Worm (Caenorhabditis elegans) whole organism, early embryonic: Measurements from ENCODE around the gene acl-4.
"Not testable (repeated sequence)": the region's sequence is repeated elsewhere in the genome, so short reads cannot be mapped to it uniquely, and the experiment has no call there.

Experiments used
- B0310.2 ChIP-seq: sonication (generic microtip); optimal IDR thresholded peaks from 2 replicates; lab custom pipeline; 2016; ENCODE audit warnings: mild to moderate bottlenecking, missing genetic modification characterization, missing compliant biosample characterization
- aly-1 ChIP-seq: sonication (generic microtip); optimal IDR thresholded peaks from 2 replicates; lab custom pipeline; 2016; ENCODE audit warnings: missing genetic modification characterization, missing compliant biosample characterization
- ama-1 ChIP-seq: fragments of 150-350 bp; optimal IDR thresholded peaks from 2 replicates; lab custom pipeline; 2014
- ceh-13 ChIP-seq: fragments of 200-800 bp; sonication (Bioruptor generic); optimal IDR thresholded peaks from 2 replicates; lab custom pipeline; 2018; ENCODE audit warnings: mild to moderate bottlenecking, missing genetic modification characterization, missing compliant biosample characterization
- ceh-36 ChIP-seq: sonication (generic microtip); optimal IDR thresholded peaks from 2 replicates; lab custom pipeline; 2016; ENCODE audit warnings: missing genetic modification characterization, inconsistent platforms, missing compliant biosample characterization
- ets-7 ChIP-seq: sonication (generic microtip); optimal IDR thresholded peaks from 2 replicates; lab custom pipeline; 2016; ENCODE audit warnings: missing genotype, missing genetic modification characterization, missing compliant biosample characterization
- hmg-4 ChIP-seq: fragments of 200-800 bp; sonication (Bioruptor generic); optimal IDR thresholded peaks from 2 replicates; lab custom pipeline; 2018; ENCODE audit warnings: mild to moderate bottlenecking, missing genetic modification characterization, missing compliant biosample characterization
- hnd-1 ChIP-seq: sonication (generic microtip); optimal IDR thresholded peaks from 2 replicates; lab custom pipeline; 2016; ENCODE audit warnings: missing genetic modification characterization, missing compliant biosample characterization
- pes-1 ChIP-seq: fragments of 200-800 bp; sonication (Bioruptor generic); IDR thresholded peaks from 2 replicates; pipeline ENCODE4 v1.3.6; 2022; ENCODE audit warnings: missing genetic modification reagents, missing genetic modification characterization, missing compliant biosample characterization
- scrt-1 ChIP-seq: fragments of 200-800 bp; sonication (Bioruptor generic); IDR thresholded peaks from 2 replicates; pipeline ENCODE4 v1.3.6; 2022; ENCODE audit warnings: missing genetic modification characterization, missing compliant biosample characterization
- sea-1 ChIP-seq: fragments of 200-800 bp; sonication (Bioruptor generic); conservative IDR thresholded peaks from 2 replicates; pipeline ENCODE4 v1.3.6; 2022; ENCODE audit warnings: missing genetic modification characterization, missing compliant biosample characterization
- tbx-11 ChIP-seq: fragments of 200-800 bp; sonication (Bioruptor generic); IDR thresholded peaks from 2 replicates; pipeline ENCODE4 v1.3.6; 2022; ENCODE audit warnings: missing genetic modification characterization, missing compliant biosample characterization
- tbx-37 ChIP-seq: fragments of 200-800 bp; sonication (Bioruptor generic); conservative IDR thresholded peaks from 2 replicates; pipeline ENCODE4 v1.3.6; 2022; ENCODE audit warnings: missing genetic modification reagents, missing genetic modification characterization, missing compliant biosample characterization

ce11 chrX:2057828-2058418 is 12.3 kb downstream of the acl-4 start:
- not testable (repeated sequence) for TF ChIP-seq ama-1 (lab: Kevin White, UChicago); ets-7 (tag; lab: Kevin White, UChicago); hnd-1 (tag; lab: Kevin White, UChicago); aly-1; ceh-36; B0310.2 (tag; lab: Kevin White, UChicago); hmg-4; ceh-13
- TF ChIP-seq sea-1 (peak; percentile 81), tbx-11 (peak; percentile 62; the same call in 1 of the 2 replicates), scrt-1 (0 out of 2 replicates have a peak, but pooled peaks have one; percentile 48), tbx-37 (GFP tag; lab: Robert Waterston, UW) (peak; percentile 25; the same call in 1 of the 2 replicates), pes-1 (GFP tag; lab: Robert Waterston, UW) (peak; percentile 89)
